Worm (Caenorhabditis elegans): ENCODE measurements around the gene cyn-2.

Gene cyn-2

DNA sequence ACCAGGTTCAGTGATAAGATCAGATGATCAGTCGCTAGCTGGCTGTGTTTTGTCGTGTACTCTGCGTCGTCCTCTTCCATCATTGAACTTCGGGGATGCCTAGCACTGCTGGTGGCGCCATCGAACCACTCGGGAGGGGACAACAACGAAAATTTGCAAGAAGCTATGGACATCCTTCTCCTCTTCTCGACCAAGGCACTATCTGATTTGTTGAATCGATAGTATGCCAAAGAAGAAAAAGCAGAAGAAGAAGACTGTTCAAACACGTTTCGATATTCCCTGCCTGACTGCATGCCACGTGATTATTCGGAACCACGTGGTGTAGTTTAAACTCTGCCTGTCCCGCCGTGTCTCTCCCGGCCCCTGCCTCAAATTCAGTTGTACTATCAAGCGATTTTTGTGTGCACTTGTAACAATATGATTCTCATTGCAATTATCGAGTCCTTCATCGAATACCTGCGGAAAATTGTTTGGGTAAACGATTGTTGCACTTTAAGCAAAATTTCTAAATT lies 26.8 kb downstream of the cyn-2 start:
- TF ChIP-seq attf-5 (GFP tag; optimal IDR thresholded peaks at IDR 0.05) (peak; percentile 33), cebp-1 (GFP tag; IDR thresholded peaks at IDR 0.05) (no peak), cebp-1 (tag; optimal IDR thresholded peaks at IDR 0.05) (peak; percentile 44), die-1 (tag; optimal IDR thresholded peaks at IDR 0.05) (peak; percentile 31), zfh-2 (GFP tag; conservative IDR thresholded peaks at IDR 0.05) (0 out of 2 replicates have a peak, but pooled peaks have one; percentile 15), C06A6.2 (GFP tag; conservative IDR thresholded peaks at IDR 0.05) (0 out of 2 replicates have a peak, but pooled peaks have one; percentile 27), F52B5.7 (tag; optimal IDR thresholded peaks at IDR 0.05) (peak; percentile 8), somi-1 (GFP tag; optimal IDR thresholded peaks at IDR 0.05) (peak; percentile 1), rec-8 (tag; optimal IDR thresholded peaks at IDR 0.05) (no peak), hsf-1 (GFP tag; IDR thresholded peaks at IDR 0.05) (no peak), let-526 (GFP tag; IDR thresholded peaks at IDR 0.05) (0 out of 2 replicates have a peak, but pooled peaks have one; percentile 52), ztf-26 (tag; optimal IDR thresholded peaks at IDR 0.05) (peak; percentile 46), ceh-27 (GFP tag; optimal IDR thresholded peaks at IDR 0.05) (no peak), dox-1 (GFP tag; IDR thresholded peaks at IDR 0.05) (peak; percentile 24)

DNA sequence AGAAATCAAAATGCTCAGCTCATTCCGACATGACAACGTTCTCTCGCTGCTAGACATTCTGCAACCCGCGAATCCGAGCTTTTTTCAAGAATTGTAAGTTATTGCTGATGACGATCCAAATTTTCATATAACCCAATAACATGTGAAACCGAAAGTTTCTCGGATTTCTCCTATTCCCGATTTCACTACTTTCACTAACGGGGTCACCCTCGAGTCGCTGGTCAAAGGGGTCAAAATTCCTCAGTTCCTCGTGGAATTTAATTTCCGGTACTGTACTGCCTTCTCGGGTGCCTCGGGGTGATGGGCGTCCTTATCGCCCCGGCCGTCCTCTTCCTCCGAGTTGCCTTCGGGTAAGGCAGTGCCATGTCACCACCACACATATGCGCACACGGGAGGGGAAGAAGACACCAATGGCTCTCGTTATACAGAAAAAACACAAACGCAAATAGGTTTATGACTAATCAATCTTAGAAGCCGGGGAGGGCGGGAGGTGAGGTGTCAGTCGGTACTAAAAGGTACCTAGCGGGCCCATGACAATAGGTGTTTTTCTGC lies 27.8 kb downstream of the cyn-2 start:
- TF ChIP-seq cebp-2 (GFP tag; IDR thresholded peaks at IDR 0.05) (0 out of 2 replicates have a peak, but pooled peaks have one; percentile 59), attf-3 (GFP tag; conservative IDR thresholded peaks at IDR 0.05) (no peak), zfh-2 (GFP tag; conservative IDR thresholded peaks at IDR 0.05) (peak; percentile 76), ceh-79 (tag; optimal IDR thresholded peaks at IDR 0.05) (no peak), ztf-3 (GFP tag; optimal IDR thresholded peaks at IDR 0.05) (peak; percentile 33), madf-8 (GFP tag; conservative IDR thresholded peaks at IDR 0.05) (no peak), ccch-3 (GFP tag; optimal IDR thresholded peaks at IDR 0.05) (no peak), D2030.7 (GFP tag; IDR thresholded peaks at IDR 0.05) (0 out of 2 replicates have a peak, but pooled peaks have one; percentile 19), gei-17 (GFP tag; optimal IDR thresholded peaks at IDR 0.05) (peak; percentile 21), ZK185.1 (tag; optimal IDR thresholded peaks at IDR 0.05; ENCODE audit: poor library complexity, severe bottlenecking) (peak; percentile 15), dox-1 (GFP tag; IDR thresholded peaks at IDR 0.05) (0 out of 2 replicates have a peak, but pooled peaks have one; percentile 31), unc-130 (GFP tag; optimal IDR thresholded peaks at IDR 0.05) (no peak), mes-4 (tag; optimal IDR thresholded peaks at IDR 0.05) (no peak), snpc-4 (GFP tag; optimal IDR thresholded peaks at IDR 0.05) (no peak), snpc-4 (tag; optimal IDR thresholded peaks at IDR 0.05) (no peak)

DNA sequence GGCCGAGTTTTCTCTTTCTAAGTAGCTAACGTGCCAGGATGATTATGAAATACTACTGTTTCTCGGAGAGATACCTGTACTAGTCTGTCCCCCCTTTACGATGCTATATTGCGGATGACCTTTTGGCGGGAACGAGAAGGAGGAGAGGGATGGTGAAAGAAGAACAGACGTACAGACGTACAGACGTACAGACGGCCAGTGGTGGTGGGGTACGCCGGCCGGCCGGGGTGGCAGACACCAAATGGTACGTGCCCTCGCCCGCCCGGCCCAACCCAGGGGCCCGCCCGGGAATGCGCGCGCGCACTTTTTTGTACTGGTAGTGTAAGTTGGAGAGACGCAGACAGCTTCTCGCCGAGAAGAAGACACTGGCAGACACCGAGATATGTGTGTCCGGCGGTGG lies 28.6 kb downstream of the cyn-2 start:
- TF ChIP-seq rpc-1 (optimal IDR thresholded peaks at IDR 0.05) (no peak), rpc-1 (tag; optimal IDR thresholded peaks at IDR 0.05) (no peak), snpc-1.1 (tag; optimal IDR thresholded peaks at IDR 0.05; ENCODE audit: insufficient read depth) (no peak), nhr-120 (GFP tag; IDR thresholded peaks at IDR 0.05) (no peak), dpff-1 (tag; optimal IDR thresholded peaks at IDR 0.05) (no peak), hrde-1 (tag; optimal IDR thresholded peaks at IDR 0.05; ENCODE audit: borderline replicate concordance) (no peak), hlh-12 (tag; optimal IDR thresholded peaks at IDR 0.05) (no peak), B0336.3 (GFP tag; IDR thresholded peaks at IDR 0.05) (peak; percentile 42; the same call in 1 of the 2 replicates), F33H1.4 (GFP tag; IDR thresholded peaks at IDR 0.05) (no peak), tbx-9 (tag; optimal IDR thresholded peaks at IDR 0.05; ENCODE audit: borderline replicate concordance) (no peak), B0019.2 (GFP tag; conservative IDR thresholded peaks at IDR 0.05) (no peak), sdz-38 (tag; optimal IDR thresholded peaks at IDR 0.05) (no peak), mel-28 (tag; optimal IDR thresholded peaks at IDR 0.05; ENCODE audit: borderline replicate concordance) (no peak), pha-4 (tag; optimal IDR thresholded peaks at IDR 0.05) (no peak), snpc-4 (GFP tag; optimal IDR thresholded peaks at IDR 0.05) (no peak), snpc-4 (tag; optimal IDR thresholded peaks at IDR 0.05) (no peak), F22D6.2 (tag; optimal IDR thresholded peaks at IDR 0.05) (no peak), F55B11.4 (tag; optimal IDR thresholded peaks at IDR 0.05; ENCODE audit: borderline replicate concordance, insufficient read depth) (no peak), B0261.1 (tag; optimal IDR thresholded peaks at IDR 0.05) (no peak), ztf-25 (GFP tag; IDR thresholded peaks at IDR 0.05) (no peak), B0035.1 (tag; optimal IDR thresholded peaks at IDR 0.05) (no peak)
